Worm (Caenorhabditis elegans) whole organism, late embryonic: ENCODE results near the gene B0507.1.

Source experiments
- C08G9.2 ChIP-seq: sonication (generic microtip); optimal IDR thresholded peaks from 2 replicates; lab custom pipeline; 2016; ENCODE audit warnings: mild to moderate bottlenecking, missing genetic modification characterization, moderate library complexity, missing compliant biosample characterization
- C38D4.7 ChIP-seq: fragments of 200-800 bp; sonication (Bioruptor generic); optimal IDR thresholded peaks from 2 replicates; lab custom pipeline; 2018; ENCODE audit warnings: mild to moderate bottlenecking, missing genetic modification characterization, moderate library complexity, missing compliant biosample characterization
- F13H6.1 ChIP-seq: sonication (generic microtip); optimal IDR thresholded peaks from 2 replicates; lab custom pipeline; 2016; ENCODE audit warnings: missing genetic modification characterization, missing compliant biosample characterization
- K02D7.2 ChIP-seq: sonication (generic microtip); optimal IDR thresholded peaks from 2 replicates; lab custom pipeline; 2017; ENCODE audit warnings: mild to moderate bottlenecking, missing genetic modification characterization, missing compliant biosample characterization
- ahr-1 ChIP-seq: sonication (generic microtip); optimal IDR thresholded peaks from 2 replicates; lab custom pipeline; 2016; ENCODE audit warnings: missing genetic modification characterization, missing compliant biosample characterization
- ceh-14 ChIP-seq: sonication (generic microtip); optimal IDR thresholded peaks from 2 replicates; lab custom pipeline; 2016; ENCODE audit warnings: missing genotype, missing genetic modification characterization, missing compliant biosample characterization
- ceh-18 ChIP-seq: sonication (generic microtip); optimal IDR thresholded peaks from 2 replicates; lab custom pipeline; 2016; ENCODE audit warnings: missing genetic modification characterization, missing compliant biosample characterization
- ceh-22 ChIP-seq: sonication (generic microtip); optimal IDR thresholded peaks from 2 replicates; lab custom pipeline; 2017; ENCODE audit warnings: missing biosample characterization, missing genetic modification characterization
- ceh-30 ChIP-seq: fragments of 150-350 bp; optimal IDR thresholded peaks from 2 replicates; lab custom pipeline; 2014; ENCODE audit warnings: missing biosample characterization, missing genetic modification characterization
- ceh-31 ChIP-seq: sonication (generic microtip); optimal IDR thresholded peaks from 2 replicates; lab custom pipeline; 2016; ENCODE audit warnings: missing genetic modification characterization, missing compliant biosample characterization
- ceh-34 ChIP-seq: sonication (generic microtip); optimal IDR thresholded peaks from 2 replicates; lab custom pipeline; 2016; ENCODE audit warnings: mild to moderate bottlenecking, missing genetic modification characterization, missing compliant biosample characterization
- che-1 ChIP-seq: sonication (generic microtip); optimal IDR thresholded peaks from 2 replicates; lab custom pipeline; 2016; ENCODE audit warnings: mild to moderate bottlenecking, missing genetic modification characterization, missing compliant biosample characterization
- dmd-4 ChIP-seq: sonication (generic microtip); optimal IDR thresholded peaks from 2 replicates; lab custom pipeline; 2016; ENCODE audit warnings: borderline replicate concordance, missing genetic modification characterization, missing compliant biosample characterization
- elt-2 ChIP-seq: sonication (generic microtip); optimal IDR thresholded peaks from 2 replicates; lab custom pipeline; 2016; ENCODE audit warnings: missing genetic modification reagents, missing genetic modification characterization, missing compliant biosample characterization
- ets-4 ChIP-seq: sonication (generic microtip); optimal IDR thresholded peaks from 2 replicates; lab custom pipeline; 2016; ENCODE audit warnings: missing genetic modification characterization, missing compliant biosample characterization
- eyg-1 ChIP-seq: sonication (generic microtip); optimal IDR thresholded peaks from 2 replicates; lab custom pipeline; 2016; ENCODE audit warnings: missing genotype, missing genetic modification characterization, missing compliant biosample characterization
- fkh-10 ChIP-seq: fragments of 150-350 bp; optimal IDR thresholded peaks from 2 replicates; lab custom pipeline; 2014; ENCODE audit warnings: missing biosample characterization, missing genetic modification reagents, missing genetic modification characterization
- fkh-6 ChIP-seq: sonication (generic microtip); optimal IDR thresholded peaks from 2 replicates; lab custom pipeline; 2016; ENCODE audit warnings: missing genetic modification characterization, missing compliant biosample characterization
- hlh-8 ChIP-seq: sonication (generic microtip); optimal IDR thresholded peaks from 2 replicates; lab custom pipeline; 2016; ENCODE audit warnings: missing genotype, missing genetic modification characterization, missing compliant biosample characterization
- lim-6 ChIP-seq: sonication (generic microtip); optimal IDR thresholded peaks from 2 replicates; lab custom pipeline; 2016; ENCODE audit warnings: missing genetic modification characterization, missing compliant biosample characterization
- lin-11 ChIP-seq: fragments of 200-800 bp; sonication (Bioruptor generic); optimal IDR thresholded peaks from 2 replicates; lab custom pipeline; 2018; ENCODE audit warnings: mild to moderate bottlenecking, missing genetic modification characterization, missing compliant biosample characterization
- madf-2 ChIP-seq: sonication (generic microtip); optimal IDR thresholded peaks from 2 replicates; lab custom pipeline; 2017; ENCODE audit warnings: missing genetic modification characterization, missing compliant biosample characterization
- mec-3 ChIP-seq: sonication (generic microtip); optimal IDR thresholded peaks from 2 replicates; lab custom pipeline; 2016; ENCODE audit warnings: borderline replicate concordance, missing genetic modification characterization, missing compliant biosample characterization
- nfya-1 ChIP-seq: sonication (generic microtip); optimal IDR thresholded peaks from 2 replicates; lab custom pipeline; 2017; ENCODE audit warnings: missing genetic modification characterization, mild to moderate bottlenecking, missing compliant biosample characterization, antibody characterized with exemption, moderate library complexity
- pag-3 ChIP-seq: sonication (generic microtip); optimal IDR thresholded peaks from 2 replicates; lab custom pipeline; 2016; ENCODE audit warnings: missing compliant biosample characterization, missing genetic modification characterization, borderline replicate concordance
- pax-1 ChIP-seq: fragments of 150-350 bp; optimal IDR thresholded peaks from 2 replicates; lab custom pipeline; 2014; ENCODE audit warnings: missing biosample characterization, missing genetic modification characterization
- pqm-1 ChIP-seq: sonication (generic microtip); optimal IDR thresholded peaks from 2 replicates; lab custom pipeline; 2016; ENCODE audit warnings: missing genetic modification characterization, missing compliant biosample characterization
- rnt-1 ChIP-seq: sonication (generic microtip); optimal IDR thresholded peaks from 2 replicates; lab custom pipeline; 2016; ENCODE audit warnings: missing genetic modification characterization, missing compliant biosample characterization
- sdc-2 ChIP-seq: sonication (generic microtip); optimal IDR thresholded peaks from 2 replicates; lab custom pipeline; 2016; ENCODE audit warnings: missing genotype, missing genetic modification characterization, missing compliant biosample characterization
- sox-4 ChIP-seq: sonication (generic microtip); optimal IDR thresholded peaks from 2 replicates; lab custom pipeline; 2017; ENCODE audit warnings: mild to moderate bottlenecking, missing genetic modification characterization, inconsistent platforms, missing compliant biosample characterization
- syd-9 ChIP-seq: sonication (generic microtip); optimal IDR thresholded peaks from 2 replicates; lab custom pipeline; 2016; ENCODE audit warnings: mild to moderate bottlenecking, missing genetic modification characterization, moderate library complexity, missing compliant biosample characterization
- ttx-3 ChIP-seq: sonication (generic microtip); optimal IDR thresholded peaks from 2 replicates; lab custom pipeline; 2016; ENCODE audit warnings: missing genetic modification reagents, missing genetic modification characterization, missing compliant biosample characterization
- unc-42 ChIP-seq: sonication (generic microtip); optimal IDR thresholded peaks from 2 replicates; lab custom pipeline; 2016; ENCODE audit warnings: missing genotype, missing genetic modification characterization, missing compliant biosample characterization
- unc-86 ChIP-seq: sonication (generic microtip); optimal IDR thresholded peaks from 2 replicates; lab custom pipeline; 2016; ENCODE audit warnings: missing genetic modification characterization, missing compliant biosample characterization
- ztf-16 ChIP-seq: sonication (generic microtip); optimal IDR thresholded peaks from 2 replicates; lab custom pipeline; 2017; ENCODE audit warnings: missing genetic modification characterization, missing compliant biosample characterization

The B0507.1 gene

DNA sequence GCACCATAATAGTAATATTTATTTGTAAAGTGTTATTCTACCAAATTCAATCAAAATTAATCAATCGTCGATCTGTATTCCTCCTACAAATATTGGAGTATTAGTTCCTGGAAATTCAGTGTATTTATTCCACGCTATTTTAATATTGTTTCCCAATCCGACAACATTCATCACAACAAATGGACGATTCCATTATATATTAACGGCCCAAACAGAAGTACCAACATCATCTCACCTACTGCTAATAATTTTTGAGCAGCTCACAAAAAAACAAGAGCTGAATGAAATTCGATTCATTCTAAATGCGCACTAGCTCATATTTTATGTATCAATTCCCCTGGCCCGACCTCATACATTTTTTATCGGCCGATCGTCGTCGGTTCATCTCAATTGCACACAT, 9.3 kb upstream of the B0507.1 start:
- TF ChIP-seq ztf-16 (tag; lab: Kevin White, UChicago) (no peak), sdc-2 (no peak), syd-9 (tag; lab: Kevin White, UChicago) (no peak), fkh-6 (tag; lab: Kevin White, UChicago) (no peak), dmd-4 (tag; lab: Kevin White, UChicago) (no peak), C38D4.7 (GFP tag; lab: Kevin White, UChicago) (no peak), F13H6.1 (no peak), unc-86 (tag; lab: Kevin White, UChicago) (no peak)

- peak; percentile 61 for TF ChIP-seq elt-2 (tag; lab: Kevin White, UChicago)
- TF ChIP-seq ceh-34, result no peak
- no peak for TF ChIP-seq ahr-1
- TF ChIP-seq ets-4 (tag; lab: Kevin White, UChicago), result no peak
- TF ChIP-seq ceh-14 (tag; lab: Kevin White, UChicago), result no peak
- no peak for TF ChIP-seq nfya-1 (tag; lab: Kevin White, UChicago)
- no peak for TF ChIP-seq fkh-6 (tag; lab: Kevin White, UChicago)
Observed at ce11 chrV:8767493-8767892, 8.9 kb upstream of the B0507.1 start.

ce11 chrV:8768481-8768959, 7.8 kb upstream of the B0507.1 start, which contains the start of gene B0507.3:
TSS of gene B0507.3 (plus strand) at chrV:8768909.
- TF ChIP-seq ceh-18 (tag; lab: Kevin White, UChicago) (no peak), madf-2 (tag; lab: Kevin White, UChicago) (no peak), ceh-34 (no peak), pqm-1 (peak; percentile 75), ceh-30 (no peak), pax-1 (tag; lab: Kevin White, UChicago) (no peak), lin-11 (tag; lab: Kevin White, UChicago) (no peak), ttx-3 (tag; lab: Kevin White, UChicago) (no peak), lim-6 (no peak), sox-4 (tag; lab: Kevin White, UChicago) (no peak), rnt-1 (tag; lab: Kevin White, UChicago) (no peak), unc-86 (tag; lab: Kevin White, UChicago) (no peak), ets-4 (tag; lab: Kevin White, UChicago) (no peak), elt-2 (tag; lab: Kevin White, UChicago) (peak; percentile 99), mec-3 (tag; lab: Kevin White, UChicago) (no peak), ceh-22 (tag; lab: Kevin White, UChicago) (no peak)

DNA sequence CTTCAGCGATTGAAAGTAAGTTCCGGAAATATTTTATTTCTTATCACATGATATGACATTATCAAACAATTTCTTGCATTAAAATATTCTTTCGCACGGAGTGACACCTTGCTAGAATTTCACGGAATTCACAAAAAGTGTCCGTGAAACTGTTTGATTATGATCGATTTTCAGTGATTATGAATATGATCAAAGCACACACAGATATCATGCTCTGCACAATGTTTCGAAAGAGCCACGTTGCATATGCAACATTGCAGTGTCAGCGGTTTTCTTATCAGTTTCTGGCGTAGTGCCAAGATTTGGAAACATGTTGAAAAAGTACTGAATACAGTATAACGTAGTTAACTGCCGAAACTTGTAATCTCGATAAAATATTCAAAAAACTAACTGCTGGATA, 7.2 kb upstream of the B0507.1 start:
- TF ChIP-seq pag-3 (tag; lab: Kevin White, UChicago) (no peak), hlh-8 (tag; lab: Kevin White, UChicago) (no peak), elt-2 (tag; lab: Kevin White, UChicago) (peak; percentile 14), fkh-10 (GFP tag; lab: Kevin White, UChicago) (no peak), C08G9.2 (tag; lab: Kevin White, UChicago) (no peak), eyg-1 (no peak)

DNA sequence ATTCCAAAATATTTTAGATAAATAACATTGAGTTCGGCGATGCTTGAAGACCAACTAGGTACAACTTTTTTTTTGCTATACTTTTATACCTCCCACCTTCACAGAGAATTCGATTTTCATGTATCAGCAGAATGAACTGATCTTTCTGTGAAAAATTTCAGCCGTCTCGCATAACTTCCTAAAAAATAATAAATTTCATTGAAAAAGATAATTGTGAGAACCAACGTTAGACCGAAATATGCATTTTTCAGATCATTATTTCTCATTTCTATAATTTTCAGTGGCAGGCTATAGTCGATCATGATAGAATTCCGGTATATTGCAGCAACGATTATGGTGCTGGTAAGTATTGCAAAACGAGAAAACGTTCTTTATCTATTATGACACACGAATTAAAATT, 4.8 kb upstream of the B0507.1 start, which contains the start of gene srx-115:
Gene srx-115 (plus strand): TSS at position 301 of the 400 bp plus-strand sequence.
- no peak for TF ChIP-seq K02D7.2
- TF ChIP-seq ets-4 (tag; lab: Kevin White, UChicago), result no peak

- TF ChIP-seq unc-42 (peak; percentile 61), che-1 (tag; lab: Kevin White, UChicago) (no peak), mec-3 (tag; lab: Kevin White, UChicago) (no peak), ceh-22 (tag; lab: Kevin White, UChicago) (no peak), ceh-31 (tag; lab: Kevin White, UChicago) (no peak)
- TF ChIP-seq, all 69 proteins: peak for 1
Observed at ce11 chrV:8773826-8774382, 2.5 kb upstream of the B0507.1 start, which contains the start of gene B0507.2. TSS of gene B0507.2 (plus strand) at chrV:8774332.
